Worm (Caenorhabditis elegans) whole organism, L1 larva: ENCODE measurements around the gene flp-2.
A peak's percentile ranks its signal among the peaks of the same experiment; 100 is the strongest.

Source experiments
- C16A3.4 ChIP-seq: fragments of 150-350 bp; optimal IDR thresholded peaks from 2 replicates; lab custom pipeline; 2014; ENCODE audit warnings: missing biosample characterization, missing genetic modification characterization
- Y116A8C.19 ChIP-seq: sonication (generic microtip); optimal IDR thresholded peaks from 2 replicates; lab custom pipeline; 2016; ENCODE audit warnings: missing compliant biosample characterization, missing genetic modification characterization, borderline replicate concordance
- blmp-1 ChIP-seq: fragments of 150-350 bp; optimal IDR thresholded peaks from 2 replicates; lab custom pipeline; 2014; ENCODE audit warnings: missing biosample characterization, missing genetic modification characterization
- ceh-8 ChIP-seq: fragments of 200-800 bp; sonication (Bioruptor generic); optimal IDR thresholded peaks from 2 replicates; lab custom pipeline; 2018; ENCODE audit warnings: mild to moderate bottlenecking, missing genetic modification characterization, moderate library complexity, missing compliant biosample characterization
- efl-1 ChIP-seq, 4 experiments: fragments of 150-350 bp; optimal IDR thresholded peaks in 3 of 4; peaks in 1 of 4; 1 replicate in 1 of 4; 2 replicates in 3 of 4; lab custom pipeline; 2014; ENCODE audit warnings: missing biosample characterization in 2 of 4, missing genetic modification characterization in 2 of 4, missing genetic modification reagents in 2 of 4
- egl-13 ChIP-seq: sonication (generic microtip); optimal IDR thresholded peaks from 2 replicates; lab custom pipeline; 2016; ENCODE audit warnings: missing genotype, missing genetic modification reagents, missing genetic modification characterization, missing compliant biosample characterization
- egl-27 ChIP-seq, 2 experiments: fragments of 150-350 bp in 1 of 2; sonication (generic microtip); optimal IDR thresholded peaks; 3 replicates each; lab custom pipeline; 2017 to 2018; ENCODE audit warnings: missing biosample characterization in 2 of 2, missing genetic modification characterization in 2 of 2, missing genetic modification reagents in 2 of 2
- elt-2 ChIP-seq: sonication (generic microtip); optimal IDR thresholded peaks from 2 replicates; lab custom pipeline; 2016; ENCODE audit warnings: missing genetic modification characterization, mild to moderate bottlenecking, inconsistent platforms, missing compliant biosample characterization, missing genetic modification reagents
- fkh-4 ChIP-seq: sonication (generic microtip); optimal IDR thresholded peaks from 2 replicates; lab custom pipeline; 2016; ENCODE audit warnings: missing compliant biosample characterization, missing genetic modification characterization, borderline replicate concordance
- fkh-8 ChIP-seq: sonication (generic microtip); optimal IDR thresholded peaks from 2 replicates; lab custom pipeline; 2016; ENCODE audit warnings: mild to moderate bottlenecking, missing genetic modification characterization, missing compliant biosample characterization
- grh-1 ChIP-seq: fragments of 200-800 bp; sonication (Bioruptor generic); IDR thresholded peaks from 2 replicates; pipeline ENCODE4 v1.3.6; 2022; ENCODE audit warnings: missing genetic modification reagents, missing genetic modification characterization, missing compliant biosample characterization
- hpl-2 ChIP-seq: fragments of 150-350 bp; optimal IDR thresholded peaks from 2 replicates; lab custom pipeline; 2014; ENCODE audit warnings: missing biosample characterization, missing genetic modification reagents, missing genetic modification characterization
- isw-1 ChIP-seq: fragments of 200-800 bp; sonication (Bioruptor generic); IDR thresholded peaks from 2 replicates; pipeline ENCODE4 v1.3.6; 2022; ENCODE audit warnings: missing genetic modification characterization, missing compliant biosample characterization
- lin-14 ChIP-seq: fragments of 200-800 bp; sonication (Bioruptor generic); optimal IDR thresholded peaks from 2 replicates; lab custom pipeline; 2018; ENCODE audit warnings: mild to moderate bottlenecking, missing genetic modification characterization, moderate library complexity, missing compliant biosample characterization
- lin-35 ChIP-seq, 2 experiments: fragments of 150-350 bp; optimal IDR thresholded peaks; 2 replicates each; lab custom pipeline; 2014; ENCODE audit warnings: missing biosample characterization in 2 of 2, missing genetic modification characterization in 2 of 2, missing genetic modification reagents in 2 of 2
- lsy-2 ChIP-seq, 2 experiments: fragments of 150-350 bp; optimal IDR thresholded peaks; 2 replicates each; lab custom pipeline; 2014; ENCODE audit warnings: missing biosample characterization in 2 of 2, missing genetic modification characterization in 2 of 2
- mep-1 ChIP-seq: fragments of 150-350 bp; optimal IDR thresholded peaks from 2 replicates; lab custom pipeline; 2014; ENCODE audit warnings: missing biosample characterization, missing genetic modification characterization
- nhr-11 ChIP-seq: fragments of 150-350 bp; optimal IDR thresholded peaks from 2 replicates; lab custom pipeline; 2014; ENCODE audit warnings: missing biosample characterization, missing genetic modification characterization
- nhr-20 ChIP-seq: sonication (generic microtip); optimal IDR thresholded peaks from 2 replicates; lab custom pipeline; 2016; ENCODE audit warnings: mild to moderate bottlenecking, missing genetic modification characterization, missing compliant biosample characterization
- nhr-237 ChIP-seq: fragments of 150-350 bp; optimal IDR thresholded peaks from 2 replicates; lab custom pipeline; 2014; ENCODE audit warnings: missing biosample characterization, missing genetic modification characterization
- nhr-47 ChIP-seq: sonication (generic microtip); optimal IDR thresholded peaks from 2 replicates; lab custom pipeline; 2016; ENCODE audit warnings: mild to moderate bottlenecking, missing genetic modification characterization, moderate library complexity, missing compliant biosample characterization
- nhr-71 ChIP-seq: sonication (generic microtip); optimal IDR thresholded peaks from 2 replicates; lab custom pipeline; 2016; ENCODE audit warnings: mild to moderate bottlenecking, missing genetic modification characterization, moderate library complexity, missing compliant biosample characterization
- nhr-77 ChIP-seq: fragments of 150-350 bp; optimal IDR thresholded peaks from 2 replicates; lab custom pipeline; 2014; ENCODE audit warnings: missing biosample characterization, missing genetic modification characterization
- nhr-84 ChIP-seq: sonication (generic microtip); optimal IDR thresholded peaks from 2 replicates; lab custom pipeline; 2017; ENCODE audit warnings: missing biosample characterization, missing genetic modification characterization
- nhr-85 ChIP-seq: sonication (generic microtip); peaks from one replicate; lab custom pipeline; 2016; ENCODE audit warnings: missing genetic modification characterization, inconsistent platforms, missing compliant biosample characterization
- pax-3 ChIP-seq: fragments of 200-800 bp; sonication (Bioruptor generic); optimal IDR thresholded peaks from 2 replicates; lab custom pipeline; 2018; ENCODE audit warnings: mild to moderate bottlenecking, missing genetic modification characterization, moderate library complexity, missing compliant biosample characterization
- rnt-1 ChIP-seq: sonication (generic microtip); optimal IDR thresholded peaks from 2 replicates; lab custom pipeline; 2016; ENCODE audit warnings: mild to moderate bottlenecking, missing genetic modification characterization, moderate library complexity, missing compliant biosample characterization
- snu-23 ChIP-seq: sonication (generic microtip); optimal IDR thresholded peaks from 2 replicates; lab custom pipeline; 2016; ENCODE audit warnings: missing genetic modification characterization, missing compliant biosample characterization
- sox-4 ChIP-seq: sonication (generic microtip); optimal IDR thresholded peaks from 2 replicates; lab custom pipeline; 2016; ENCODE audit warnings: missing genetic modification characterization, missing compliant biosample characterization
- sup-37 ChIP-seq: fragments of 200-800 bp; sonication (Bioruptor generic); optimal IDR thresholded peaks from 2 replicates; lab custom pipeline; 2018; ENCODE audit warnings: mild to moderate bottlenecking, missing genetic modification characterization, missing compliant biosample characterization
- tbx-2 ChIP-seq: sonication (generic microtip); optimal IDR thresholded peaks from 2 replicates; lab custom pipeline; 2016; ENCODE audit warnings: missing genetic modification characterization, missing compliant biosample characterization
- tlp-1 ChIP-seq: fragments of 150-350 bp; optimal IDR thresholded peaks from 2 replicates; lab custom pipeline; 2014; ENCODE audit warnings: missing biosample characterization, missing genetic modification characterization
- unc-130 ChIP-seq: fragments of 150-350 bp; optimal IDR thresholded peaks from 2 replicates; lab custom pipeline; 2017; ENCODE audit warnings: missing biosample characterization, missing genetic modification characterization, inconsistent platforms
- unc-86 ChIP-seq: sonication (generic microtip); optimal IDR thresholded peaks from 2 replicates; lab custom pipeline; 2016; ENCODE audit warnings: missing genetic modification characterization, missing compliant biosample characterization
- vab-15 ChIP-seq: sonication (generic microtip); optimal IDR thresholded peaks from 2 replicates; lab custom pipeline; 2017; ENCODE audit warnings: missing genotype, mild to moderate bottlenecking, missing genetic modification characterization, missing compliant biosample characterization
- zip-4 ChIP-seq: fragments of 200-800 bp; sonication (Bioruptor generic); optimal IDR thresholded peaks from 2 replicates; lab custom pipeline; 2018; ENCODE audit warnings: mild to moderate bottlenecking, missing genetic modification characterization, moderate library complexity, missing compliant biosample characterization
- ztf-11 ChIP-seq, 2 experiments: sonication (generic microtip); optimal IDR thresholded peaks; 2 replicates each; lab custom pipeline; 2016 to 2017; ENCODE audit warnings: missing genetic modification characterization in 2 of 2, missing biosample characterization in 1 of 2, missing compliant biosample characterization in 1 of 2
- ztf-4 ChIP-seq: fragments of 150-350 bp; optimal IDR thresholded peaks from 2 replicates; lab custom pipeline; 2014; ENCODE audit warnings: missing biosample characterization, missing genetic modification characterization

Gene flp-2

DNA sequence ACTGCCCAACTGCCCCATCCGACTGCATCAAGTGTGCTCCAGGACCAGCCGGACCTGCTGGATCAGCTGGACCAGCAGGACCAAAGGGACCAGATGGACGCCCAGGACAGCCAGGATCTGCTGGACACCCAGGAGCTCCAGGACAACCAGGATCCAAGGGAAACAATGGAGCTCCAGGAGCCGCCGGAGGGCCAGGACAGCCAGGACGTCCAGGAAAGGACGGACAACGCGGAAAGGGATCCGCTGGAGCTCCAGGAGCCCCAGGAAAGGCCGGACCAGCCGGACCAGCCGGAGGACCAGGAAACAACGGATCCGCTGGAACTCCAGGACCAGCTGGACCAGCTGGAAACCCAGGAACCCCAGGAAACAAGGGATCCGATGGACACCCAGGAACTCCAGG is 17.0 kb downstream of the flp-2 start:
- TF ChIP-seq fkh-4 (tag; lab: Kevin White, UChicago) = no peak
- peak; percentile 79 for TF ChIP-seq ceh-8 (GFP tag; lab: Kevin White, UChicago)
- no peak for TF ChIP-seq tbx-2 (tag; lab: Kevin White, UChicago)
- TF ChIP-seq grh-1 (GFP tag; lab: Robert Waterston, UW) = no peak
- TF ChIP-seq isw-1 (GFP tag; lab: Robert Waterston, UW) = no peak
- TF ChIP-seq sup-37 (GFP tag; lab: Kevin White, UChicago) = no peak
- TF ChIP-seq efl-1 (optimal IDR thresholded peaks at IDR 0.05; lab: Kevin White, UChicago) = no peak
- peak in 1 of 2 experiments; percentile 81 for TF ChIP-seq efl-1 (GFP tag; optimal IDR thresholded peaks at IDR 0.05 in 1 of 2; lab: Kevin White, UChicago)
- no peak for TF ChIP-seq nhr-84 (tag; lab: Kevin White, UChicago)
- no peak for TF ChIP-seq zip-4 (GFP tag; lab: Kevin White, UChicago)

DNA sequence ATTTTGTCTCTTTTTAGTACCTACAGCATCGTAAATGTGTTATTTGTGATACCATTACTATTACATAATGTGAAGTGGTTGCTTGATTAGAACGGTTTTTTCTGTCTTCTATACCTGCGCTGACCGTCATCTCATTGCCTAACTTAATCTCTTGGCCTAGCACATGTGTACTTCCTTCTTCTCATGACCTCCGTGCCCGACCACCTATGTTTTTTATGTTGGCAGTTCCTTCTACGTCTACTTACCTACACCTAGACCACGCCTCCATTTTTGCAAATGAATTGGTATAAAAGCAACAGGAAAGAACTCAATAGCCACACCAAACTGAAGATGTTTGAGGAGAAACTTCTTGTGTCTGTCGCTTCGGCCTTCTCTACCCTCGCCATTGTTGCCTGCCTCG is 17.7 kb downstream of the flp-2 start, which contains the start of gene col-176:
Gene col-176 (plus strand): TSS at position 301 of the 400 bp plus-strand sequence.
- TF ChIP-seq tbx-2 (tag; lab: Kevin White, UChicago) (peak; percentile 19), sox-4 (tag; lab: Kevin White, UChicago) (no peak), egl-13 (no peak), efl-1 (optimal IDR thresholded peaks at IDR 0.05; lab: Kevin White, UChicago) (no peak), efl-1 (GFP tag; optimal IDR thresholded peaks at IDR 0.05 in 1 of 2; lab: Kevin White, UChicago) (peak in 1 of 2 experiments; percentile 39)

DNA sequence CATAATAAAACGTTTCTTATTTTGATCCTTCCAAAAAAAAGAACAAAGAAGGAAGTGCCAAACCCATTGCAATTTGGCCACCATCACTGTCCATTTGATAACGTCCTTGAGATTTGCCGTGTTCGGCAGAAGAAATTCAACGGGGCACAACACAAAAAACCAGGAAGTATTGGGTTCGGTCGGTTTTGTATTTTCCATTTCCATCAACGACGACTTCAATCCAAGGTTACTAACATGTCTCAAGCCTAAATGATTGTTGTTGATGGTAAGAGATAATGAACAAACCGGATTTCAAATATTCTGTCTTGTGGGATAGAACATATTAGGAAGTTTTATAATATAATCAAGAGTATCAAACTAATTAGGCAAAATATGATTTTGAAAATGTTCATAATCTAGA is 18.7 kb downstream of the flp-2 start:
- peak; percentile 58 for TF ChIP-seq nhr-85
- TF ChIP-seq tbx-2 (tag; lab: Kevin White, UChicago) = peak; percentile 8
- no peak for TF ChIP-seq ztf-4 (tag; lab: Kevin White, UChicago)
- peak; percentile 50 for TF ChIP-seq blmp-1 (tag; lab: Kevin White, UChicago)

DNA sequence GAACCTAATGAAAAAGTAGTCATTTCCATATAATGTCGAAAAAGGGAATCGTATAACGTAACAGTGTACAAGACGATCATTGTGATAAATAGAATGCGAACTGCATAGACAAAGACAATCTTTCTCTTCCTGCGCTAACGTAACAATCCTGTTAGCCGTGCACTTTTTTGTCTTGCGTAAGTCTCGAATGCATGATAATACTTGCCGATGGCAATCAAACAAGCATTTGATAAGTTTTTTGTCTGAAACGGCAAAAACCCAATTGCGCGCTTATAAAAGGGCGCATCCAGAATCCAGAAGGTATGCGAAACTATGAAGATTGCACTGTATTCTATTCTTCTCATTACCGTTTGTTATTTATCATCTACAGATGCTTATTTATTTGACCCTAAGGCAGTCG is 20.1 kb downstream of the flp-2 start, which contains the start of gene dao-4:
Gene dao-4 (plus strand): TSS at position 301 of the 400 bp plus-strand sequence.
- TF ChIP-seq fkh-8 (tag; lab: Kevin White, UChicago) = no peak
- no peak for TF ChIP-seq nhr-20

DNA sequence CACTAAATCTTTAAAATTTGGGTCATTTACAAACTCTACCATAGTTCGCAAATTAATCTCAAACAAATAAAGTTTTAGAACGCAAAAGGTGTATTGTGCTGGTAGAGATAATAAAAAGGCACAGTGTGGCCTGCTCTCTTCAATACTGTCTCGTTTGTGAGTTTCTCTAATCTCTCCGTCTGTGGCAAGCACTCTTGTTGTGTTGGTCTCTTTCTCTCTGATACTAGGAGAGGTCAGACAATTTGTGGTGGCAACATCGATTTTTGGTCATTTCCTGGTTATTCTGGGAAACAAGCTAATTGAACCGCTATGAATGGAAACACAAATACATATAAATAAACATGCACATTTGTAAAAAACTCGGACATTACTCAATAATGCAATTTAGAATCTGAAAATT is 20.8 kb downstream of the flp-2 start, which contains the start of gene ZC373.5:
Gene ZC373.5 (minus strand): TSS at position 159 of the 400 bp plus-strand sequence.
- TF ChIP-seq lsy-2 (tag; optimal IDR thresholded peaks at IDR 0.05; lab: Kevin White, UChicago) = peak in 1 of 2 experiments; percentile 23
- TF ChIP-seq nhr-20 = no peak
- TF ChIP-seq nhr-11 (tag; lab: Kevin White, UChicago) = no peak
- TF ChIP-seq hpl-2 (GFP tag; lab: Kevin White, UChicago) = no peak
- no peak for TF ChIP-seq ztf-11 (tag; optimal IDR thresholded peaks at IDR 0.05; lab: Kevin White, UChicago)
- TF ChIP-seq nhr-47 (tag; lab: Kevin White, UChicago) = no peak
- TF ChIP-seq zip-4 (GFP tag; lab: Kevin White, UChicago) = no peak
- TF ChIP-seq egl-13 = no peak
- TF ChIP-seq unc-130 (tag; lab: Kevin White, UChicago) = no peak
- peak in 1 of 2 experiments; percentile 22 for TF ChIP-seq lin-35 (GFP tag; optimal IDR thresholded peaks at IDR 0.05; lab: Kevin White, UChicago)
- peak; percentile 27 for TF ChIP-seq mep-1 (tag; lab: Kevin White, UChicago)
- no peak for TF ChIP-seq Y116A8C.19 (tag; lab: Kevin White, UChicago)
- no peak for TF ChIP-seq unc-86 (tag; lab: Kevin White, UChicago)
- no peak for TF ChIP-seq pax-3 (tag; lab: Kevin White, UChicago)
- no peak for TF ChIP-seq tlp-1
- no peak for TF ChIP-seq nhr-237 (tag; lab: Kevin White, UChicago)
- TF ChIP-seq egl-27 (tag; optimal IDR thresholded peaks at IDR 0.05; lab: Kevin White, UChicago) = no peak
- no peak for TF ChIP-seq sup-37 (GFP tag; lab: Kevin White, UChicago)
- no peak for TF ChIP-seq rnt-1
- TF ChIP-seq efl-1 (optimal IDR thresholded peaks at IDR 0.05; lab: Kevin White, UChicago) = no peak
- peak in 1 of 2 experiments; percentile 55 for TF ChIP-seq efl-1 (GFP tag; optimal IDR thresholded peaks at IDR 0.05 in 1 of 2; lab: Kevin White, UChicago)
- peak; percentile 48 for TF ChIP-seq lin-14 (GFP tag; lab: Kevin White, UChicago)
- peak; percentile 27 for TF ChIP-seq snu-23 (GFP tag; lab: Kevin White, UChicago)
- TF ChIP-seq nhr-77 (tag; lab: Kevin White, UChicago) = no peak
- no peak for TF ChIP-seq fkh-8 (tag; lab: Kevin White, UChicago)
- TF ChIP-seq nhr-85 = peak; percentile 56
- no peak for TF ChIP-seq C16A3.4
- TF ChIP-seq vab-15 (tag; lab: Kevin White, UChicago) = no peak
- peak; percentile 16 for TF ChIP-seq elt-2 (tag; lab: Kevin White, UChicago)
- TF ChIP-seq nhr-71 (tag; lab: Kevin White, UChicago) = peak; percentile 24
- TF ChIP-seq tbx-2 (tag; lab: Kevin White, UChicago) = peak; percentile 7
